Fruit fly (Drosophila melanogaster) whole organism, embryonic: ENCODE results near the gene Cpr11B.

ENCODE experiments used
- CG12219 ChIP-seq: fragments of 200-800 bp; sonication (Bioruptor generic); optimal IDR thresholded peaks from 3 replicates; lab custom pipeline; 2018; ENCODE audit warnings: missing biosample characterization, mild to moderate bottlenecking, missing genetic modification characterization
- CG1233 ChIP-seq: fragments of 200-800 bp; sonication (Bioruptor generic); optimal IDR thresholded peaks from 4 replicates; lab custom pipeline; 2018; ENCODE audit warnings: missing biosample characterization, mild to moderate bottlenecking, missing genetic modification characterization
- TFAM ChIP-seq: fragments of 200-800 bp; sonication (Bioruptor generic); optimal IDR thresholded peaks from 2 replicates; lab custom pipeline; 2017; ENCODE audit warnings: missing biosample characterization, missing genetic modification characterization, inconsistent platforms
- dan ChIP-seq: fragments of 200-800 bp; sonication (Bioruptor generic); IDR thresholded peaks from 2 replicates; pipeline ENCODE4 v1.3.6; 2022; ENCODE audit warnings: missing biosample characterization, missing genetic modification characterization
- exex ChIP-seq: fragments of 200-800 bp; sonication (Bioruptor generic); optimal IDR thresholded peaks from 4 replicates; lab custom pipeline; 2018; ENCODE audit warnings: missing biosample characterization, mild to moderate bottlenecking, missing genetic modification characterization, moderate library complexity
- gcm2 ChIP-seq: fragments of 200-800 bp; sonication (Bioruptor generic); optimal IDR thresholded peaks from 2 replicates; lab custom pipeline; 2016; ENCODE audit warnings: missing biosample characterization, missing genetic modification characterization
- nerfin-2 ChIP-seq: fragments of 200-800 bp; sonication (Bioruptor generic); IDR thresholded peaks from 2 replicates; pipeline ENCODE4 v1.3.6; 2022; ENCODE audit warnings: missing biosample characterization, missing genetic modification characterization; ENCODE audit not compliant: partially characterized antibody

DNA sequence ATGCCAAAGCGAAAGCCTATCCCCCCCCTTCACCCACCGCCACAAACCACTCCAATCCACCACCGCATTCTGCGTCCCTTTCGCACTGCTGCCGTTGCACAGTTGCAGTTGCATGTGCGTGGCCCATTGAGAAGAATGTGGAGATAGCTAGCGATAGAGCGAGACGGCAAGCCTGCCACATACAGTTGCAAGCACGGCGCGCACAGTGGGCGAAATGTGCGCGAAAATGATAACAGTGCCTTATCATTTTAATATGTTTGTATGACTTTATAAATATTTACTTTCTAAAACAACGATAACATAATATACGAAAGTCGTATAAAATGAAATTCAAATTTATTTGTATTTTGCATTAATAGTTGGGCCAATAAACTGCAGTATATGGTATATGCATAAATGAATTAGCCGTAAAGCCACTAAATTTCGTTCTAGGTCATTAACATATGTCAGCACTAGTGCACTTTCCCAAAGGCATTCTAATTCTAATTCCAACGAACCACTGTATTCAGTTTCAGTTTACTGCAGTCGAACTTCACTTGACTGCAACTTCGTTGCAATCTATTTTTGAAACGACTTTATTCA lies 23.0 kb downstream of the Cpr11B start:
- no peak for TF ChIP-seq exex (tag; lab: Kevin White, UChicago)
- peak; percentile 54 for TF ChIP-seq CG12219 (GFP tag; lab: Kevin White, UChicago)
- TF ChIP-seq dan (GFP tag; lab: Robert Waterston, UW) = peak; percentile 44; the same call in 1 of the 2 replicates
- TF ChIP-seq TFAM (GFP tag; lab: Kevin White, UChicago) = peak; percentile 3
- no peak for TF ChIP-seq gcm2 (GFP tag; lab: Kevin White, UChicago)
- TF ChIP-seq nerfin-2 (GFP tag; lab: Robert Waterston, UW) = no peak
- TF ChIP-seq CG1233 (GFP tag; lab: Kevin White, UChicago) = peak; percentile 60
